Fruit fly (Drosophila melanogaster): ENCODE measurements around the gene RpL17.
A peak's percentile ranks its signal among the peaks of the same experiment; 100 is the strongest.

RpL17 gene

DNA sequence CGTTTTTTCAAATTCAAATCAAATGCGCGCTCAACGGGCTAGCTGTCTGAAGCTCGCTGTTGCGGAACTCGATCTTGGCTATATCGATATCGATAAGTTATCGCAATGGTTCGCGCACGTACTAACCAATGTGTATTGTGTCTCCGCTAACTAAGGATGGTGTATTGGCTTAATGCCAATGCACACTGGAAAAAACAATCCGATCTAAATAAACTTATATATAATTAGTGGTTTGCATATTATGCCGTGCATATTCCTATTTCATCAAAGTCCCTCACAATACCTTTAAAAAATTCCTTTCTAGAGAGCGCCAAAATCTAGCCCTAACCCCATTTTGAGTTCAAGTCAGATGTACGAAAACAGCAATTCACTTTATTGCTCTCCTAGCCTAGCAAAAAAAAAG, 2.9 kb downstream of the RpL17 start (continued):
- no peak for TF ChIP-seq Drgx (GFP tag; IDR thresholded peaks at IDR 0.05)
- TF ChIP-seq CG11695 (GFP tag; IDR thresholded peaks at IDR 0.05), result peak; percentile 53; the same call in 2 of the 3 replicates
- peak; percentile 35 for TF ChIP-seq CG17912 (GFP tag; optimal IDR thresholded peaks at IDR 0.05)
- peak; percentile 68 for TF ChIP-seq CG17328 (GFP tag; IDR thresholded peaks at IDR 0.05)
- peak; percentile 57 for TF ChIP-seq sd (tag; optimal IDR thresholded peaks at IDR 0.05)
- TF ChIP-seq CG4707 (GFP tag; optimal IDR thresholded peaks at IDR 0.05), result peak; percentile 9
- TF ChIP-seq Oaz (GFP tag; IDR thresholded peaks at IDR 0.05), result no peak
- peak; percentile 43 for TF ChIP-seq Hsf (GFP tag; optimal IDR thresholded peaks at IDR 0.05)
- peak; percentile 40 for TF ChIP-seq Max (GFP tag; optimal IDR thresholded peaks at IDR 0.05)
- peak; percentile 67 for TF ChIP-seq CG16813 (GFP tag; IDR thresholded peaks at IDR 0.05; ENCODE audit: partially characterized antibody)
- TF ChIP-seq CG8290 (GFP tag; optimal IDR thresholded peaks at IDR 0.05), result peak; percentile 82
- peak in 1 of 2 experiments; percentile 91 for TF ChIP-seq CG8290 (tag; optimal IDR thresholded peaks at IDR 0.05)
- TF ChIP-seq cas (GFP tag; IDR thresholded peaks at IDR 0.05), result 0 out of 2 replicates have a peak, but pooled peaks have one; percentile 34
- no peak for TF ChIP-seq tap (tag; optimal IDR thresholded peaks at IDR 0.05)
- TF ChIP-seq Dfd (GFP tag; optimal IDR thresholded peaks at IDR 0.05), result no peak
- 0 out of 2 replicates have a peak, but pooled peaks have one; percentile 14 for TF ChIP-seq CG2129 (GFP tag; IDR thresholded peaks at IDR 0.05; ENCODE audit: partially characterized antibody)
- peak; percentile 63 for TF ChIP-seq hbn (GFP tag; IDR thresholded peaks at IDR 0.05; ENCODE audit: partially characterized antibody)
- no peak for TF ChIP-seq CG4730 (GFP tag; IDR thresholded peaks at IDR 0.05)
- no peak for TF ChIP-seq gt (GFP tag; IDR thresholded peaks at IDR 0.05)
- TF ChIP-seq HmgZ (tag; optimal IDR thresholded peaks at IDR 0.05), result peak; percentile 82
- TF ChIP-seq CkIIα-i1 (GFP tag; IDR thresholded peaks at IDR 0.05), result no peak
- TF ChIP-seq CG6765 (GFP tag; optimal IDR thresholded peaks at IDR 0.05), result no peak
- no peak; the same call in 1 of the 2 replicates for TF ChIP-seq sens-2 (GFP tag; IDR thresholded peaks at IDR 0.05)
- peak; percentile 19 for TF ChIP-seq Chrac-16 (GFP tag; optimal IDR thresholded peaks at IDR 0.05)
- peak; percentile 22 for TF ChIP-seq CG13424 (tag; optimal IDR thresholded peaks at IDR 0.05)
- no peak for TF ChIP-seq usp (GFP tag; optimal IDR thresholded peaks at IDR 0.05)
- TF ChIP-seq CG17612 (GFP tag; IDR thresholded peaks at IDR 0.05), result no peak
- TF ChIP-seq Dbx (GFP tag; IDR thresholded peaks at IDR 0.05), result peak; percentile 65; the same call in 2 of the 3 replicates
- peak; percentile 53; the same call in 1 of the 2 replicates for TF ChIP-seq lmd (GFP tag; IDR thresholded peaks at IDR 0.05)
- TF ChIP-seq CG6654 (GFP tag; optimal IDR thresholded peaks at IDR 0.05), result no peak
- no peak for TF ChIP-seq CG15479 (GFP tag; optimal IDR thresholded peaks at IDR 0.05)
- no peak for TF ChIP-seq CG8281 (tag; optimal IDR thresholded peaks at IDR 0.05)
- TF ChIP-seq cad (GFP tag; optimal IDR thresholded peaks at IDR 0.05), result no peak
- TF ChIP-seq Poxn (GFP tag; IDR thresholded peaks at IDR 0.05), result no peak
- TF ChIP-seq zen (tag; optimal IDR thresholded peaks at IDR 0.05), result peak; percentile 29
- peak; percentile 42 for TF ChIP-seq CG4424 (GFP tag; optimal IDR thresholded peaks at IDR 0.05)
- TF ChIP-seq trem (tag; optimal IDR thresholded peaks at IDR 0.05), result peak; percentile 64
- peak; percentile 54; the same call in 1 of the 3 replicates for TF ChIP-seq CG2199 (GFP tag; IDR thresholded peaks at IDR 0.05)
- TF ChIP-seq CG15269 (tag; optimal IDR thresholded peaks at IDR 0.05), result peak; percentile 45
- TF ChIP-seq hb (GFP tag; IDR thresholded peaks at IDR 0.05; ENCODE audit: partially characterized antibody), result peak; percentile 76
- TF ChIP-seq Ets65A (GFP tag), result peak; percentile 92
- peak; percentile 23 for TF ChIP-seq gcm2 (GFP tag; optimal IDR thresholded peaks at IDR 0.05)
- peak; percentile 10 for TF ChIP-seq Blimp-1 (GFP tag; optimal IDR thresholded peaks at IDR 0.05)
- TF ChIP-seq PHDP (tag; optimal IDR thresholded peaks at IDR 0.05), result peak; percentile 49
- peak; percentile 88 for TF ChIP-seq gsb-n (tag; optimal IDR thresholded peaks at IDR 0.05)
- TF ChIP-seq CG10209 (GFP tag; optimal IDR thresholded peaks at IDR 0.05), result no peak
- peak; percentile 36 for TF ChIP-seq CG8924 (tag; optimal IDR thresholded peaks at IDR 0.05)
- no peak for TF ChIP-seq CG1602 (GFP tag; optimal IDR thresholded peaks at IDR 0.05)
- no peak for TF ChIP-seq ab (GFP tag; optimal IDR thresholded peaks at IDR 0.05)
- TF ChIP-seq CG6689 (GFP tag; IDR thresholded peaks at IDR 0.05), result peak; percentile 41
- TF ChIP-seq row (GFP tag; IDR thresholded peaks at IDR 0.05), result peak; percentile 73
- no peak for TF ChIP-seq CG12744 (GFP tag; optimal IDR thresholded peaks at IDR 0.05)

All from whole organism, embryonic.